Worm (Caenorhabditis elegans): ENCODE results near the gene Y46H3C.5.

DNA sequence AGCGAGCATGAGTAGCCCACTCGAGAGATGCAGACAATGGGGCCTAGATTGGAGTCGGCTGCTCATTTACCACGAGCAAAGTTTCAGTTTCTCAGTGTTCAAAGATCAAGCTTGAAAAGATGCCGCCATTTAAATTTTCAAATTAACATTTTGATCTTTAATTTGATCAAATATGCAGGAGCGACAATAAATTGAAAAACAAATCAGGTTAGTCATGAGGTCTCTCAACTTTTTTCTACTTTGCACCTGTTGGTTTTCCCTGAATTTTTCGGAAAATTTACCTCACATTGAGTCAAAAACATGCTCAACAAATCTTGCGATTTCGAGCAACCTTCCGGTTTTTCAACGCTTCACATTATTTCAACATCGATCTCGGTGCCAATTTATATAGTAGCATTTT, 7.0 kb downstream of the Y46H3C.5 start, which contains the start of gene srh-5:
- TF ChIP-seq W03F9.2 (tag; optimal IDR thresholded peaks at IDR 0.05) (no peak), dao-5 (tag; optimal IDR thresholded peaks at IDR 0.05) (no peak), him-1 (tag; optimal IDR thresholded peaks at IDR 0.05) (no peak)
